Worm (Caenorhabditis elegans): Measurements from ENCODE around the gene R13D7.2.
A peak's percentile ranks its signal among the peaks of the same experiment; 100 is the strongest.

Gene R13D7.2

ce11 chrV:7439807-7440206 is 30.1 kb downstream of the R13D7.2 start, which contains the start of gene try-13:
try-13 (plus strand) TSS chrV:7440107.
- TF ChIP-seq Y53F4B.3 (GFP tag; IDR thresholded peaks at IDR 0.05) = no peak
- no peak for TF ChIP-seq lir-1 (GFP tag; conservative IDR thresholded peaks at IDR 0.05)
- no peak for TF ChIP-seq akir-1 (GFP tag; optimal IDR thresholded peaks at IDR 0.05)
- no peak for TF ChIP-seq rec-8 (tag; optimal IDR thresholded peaks at IDR 0.05)
- TF ChIP-seq zim-3 (tag; optimal IDR thresholded peaks at IDR 0.05) = no peak
- no peak for TF ChIP-seq lin-26 (GFP tag; IDR thresholded peaks at IDR 0.05)

- TF ChIP-seq ztf-25 (GFP tag; IDR thresholded peaks at IDR 0.05) (0 out of 2 replicates have a peak, but pooled peaks have one; percentile 75), ekl-4 (GFP tag; IDR thresholded peaks at IDR 0.05) (peak; percentile 21; the same call in 1 of the 2 replicates), pbrm-1 (GFP tag; IDR thresholded peaks at IDR 0.05) (0 out of 2 replicates have a peak, but pooled peaks have one; percentile 34), egl-18 (GFP tag; IDR thresholded peaks at IDR 0.05) (0 out of 2 replicates have a peak, but pooled peaks have one; percentile 53), sea-2 (GFP tag; IDR thresholded peaks at IDR 0.05) (0 out of 2 replicates have a peak, but pooled peaks have one; percentile 33), egrh-3 (GFP tag; IDR thresholded peaks at IDR 0.05) (peak; percentile 88), Y67H2A.10 (GFP tag; conservative IDR thresholded peaks at IDR 0.05) (peak; percentile 19; the same call in 1 of the 2 replicates), attf-3 (GFP tag; conservative IDR thresholded peaks at IDR 0.05) (peak; percentile 62), bed-1 (GFP tag; IDR thresholded peaks at IDR 0.05) (0 out of 2 replicates have a peak, but pooled peaks have one; percentile 20), bed-2 (GFP tag; IDR thresholded peaks at IDR 0.05) (peak; percentile 9; the same call in 1 of the 2 replicates), ztf-28 (GFP tag; IDR thresholded peaks at IDR 0.05) (0 out of 2 replicates have a peak, but pooled peaks have one; percentile 43), ztf-6 (GFP tag; IDR thresholded peaks at IDR 0.05) (0 out of 2 replicates have a peak, but pooled peaks have one; percentile 35), F37B4.10 (GFP tag; IDR thresholded peaks at IDR 0.05) (peak; percentile 94; the same call in 1 of the 2 replicates), F39B2.1 (GFP tag; IDR thresholded peaks at IDR 0.05) (0 out of 2 replicates have a peak, but pooled peaks have one; percentile 51)
Measured at ce11 chrV:7443480-7443879, 33.8 kb downstream of the R13D7.2 start.

- peak; percentile 65; the same call in 1 of the 2 replicates for TF ChIP-seq madf-3 (GFP tag; IDR thresholded peaks at IDR 0.05)
- peak; percentile 55 for TF ChIP-seq egrh-3 (GFP tag; IDR thresholded peaks at IDR 0.05)
Measured at ce11 chrV:7444331-7444730, 34.6 kb downstream of the R13D7.2 start, which contains the start of gene nhr-141. nhr-141 (plus strand) TSS chrV:7444661.

- TF ChIP-seq cebp-1 (GFP tag; IDR thresholded peaks at IDR 0.05) (no peak), cebp-1 (tag; optimal IDR thresholded peaks at IDR 0.05) (peak; percentile 4), F37B4.10 (GFP tag; IDR thresholded peaks at IDR 0.05) (no peak), ztf-22 (GFP tag; optimal IDR thresholded peaks at IDR 0.05) (no peak), lsl-1 (GFP tag; optimal IDR thresholded peaks at IDR 0.05) (no peak), F23B12.7 (tag; optimal IDR thresholded peaks at IDR 0.05; ENCODE audit: insufficient read depth) (no peak)
Measured at ce11 chrV:7446965-7447364, 37.3 kb downstream of the R13D7.2 start, which contains the start of gene F25E5.5. F25E5.5 (plus strand) TSS chrV:7447265.

- TF ChIP-seq hsf-1 (GFP tag; IDR thresholded peaks at IDR 0.05) = no peak
- no peak for TF ChIP-seq nfyb-1 (GFP tag; IDR thresholded peaks at IDR 0.05)
- TF ChIP-seq ceh-91 (GFP tag; IDR thresholded peaks at IDR 0.05) = no peak
- TF ChIP-seq atf-7 (tag; optimal IDR thresholded peaks at IDR 0.05) = no peak
- no peak for TF ChIP-seq lin-54 (GFP tag; optimal IDR thresholded peaks at IDR 0.05)
- TF ChIP-seq ccch-3 (GFP tag; optimal IDR thresholded peaks at IDR 0.05) = no peak
- TF ChIP-seq nhr-120 (GFP tag; IDR thresholded peaks at IDR 0.05) = no peak
- TF ChIP-seq repo-1 (tag; optimal IDR thresholded peaks at IDR 0.05) = no peak
- no peak for TF ChIP-seq unc-62 (GFP tag; optimal IDR thresholded peaks at IDR 0.05)
- TF ChIP-seq lin-40 (tag; optimal IDR thresholded peaks at IDR 0.05) = no peak
- TF ChIP-seq madf-6 (GFP tag; IDR thresholded peaks at IDR 0.05) = no peak
- TF ChIP-seq F49E8.2 (tag; optimal IDR thresholded peaks at IDR 0.05; ENCODE audit: insufficient read depth) = no peak
- TF ChIP-seq ztf-25 (GFP tag; IDR thresholded peaks at IDR 0.05) = no peak
Measured at ce11 chrV:7449303-7449827, 39.7 kb downstream of the R13D7.2 start, which contains the start of gene try-12. try-12 (plus strand) TSS chrV:7449353.

Data from whole organism, young adult.